Worm (Caenorhabditis elegans) whole organism, young adult: ENCODE measurements around the gene R02F11.9.

Experiments
- B0336.3 ChIP-seq: fragments of 200-800 bp; sonication (Bioruptor generic); IDR thresholded peaks from 2 replicates; pipeline ENCODE4 v1.3.6; 2022; ENCODE audit warnings: missing genetic modification characterization, missing compliant biosample characterization
- aptf-2 ChIP-seq: fragments of 200-800 bp; sonication (Bioruptor generic); conservative IDR thresholded peaks from 2 replicates; pipeline ENCODE4 v1.3.6; 2022; ENCODE audit warnings: missing genetic modification reagents, missing genetic modification characterization, missing compliant biosample characterization
- ceh-40 ChIP-seq: fragments of 200-800 bp; sonication (Bioruptor generic); IDR thresholded peaks from 2 replicates; pipeline ENCODE4 v1.3.6; 2022; ENCODE audit warnings: missing genetic modification characterization, missing compliant biosample characterization
- gei-17 ChIP-seq: fragments of 200-800 bp; sonication (Bioruptor generic); optimal IDR thresholded peaks from 2 replicates; lab custom pipeline; 2018; ENCODE audit warnings: mild to moderate bottlenecking, missing genetic modification characterization, missing compliant biosample characterization
- hlh-26 ChIP-seq: fragments of 200-800 bp; sonication (Bioruptor generic); conservative IDR thresholded peaks from 2 replicates; pipeline ENCODE4 v1.3.6; 2022; ENCODE audit warnings: missing genetic modification reagents, missing genetic modification characterization, missing compliant biosample characterization
- hrde-1 ChIP-seq: sonication (generic microtip); optimal IDR thresholded peaks from 2 replicates; lab custom pipeline; 2016; ENCODE audit warnings: missing genetic modification characterization, mild to moderate bottlenecking, missing compliant biosample characterization, moderate library complexity, missing genotype, missing genetic modification reagents, borderline replicate concordance
- let-526 ChIP-seq: fragments of 200-800 bp; sonication (Bioruptor generic); IDR thresholded peaks from 2 replicates; pipeline ENCODE4 v1.3.6; 2022; ENCODE audit warnings: missing genetic modification reagents, missing genetic modification characterization, missing compliant biosample characterization
- lin-26 ChIP-seq: fragments of 200-800 bp; sonication (Bioruptor generic); IDR thresholded peaks from 2 replicates; pipeline ENCODE4 v1.3.6; 2022; ENCODE audit warnings: missing genetic modification reagents, missing genetic modification characterization, missing compliant biosample characterization
- madf-3 ChIP-seq: fragments of 200-800 bp; sonication (Bioruptor generic); IDR thresholded peaks from 2 replicates; pipeline ENCODE4 v1.3.6; 2022; ENCODE audit warnings: missing genetic modification reagents, missing genetic modification characterization, missing compliant biosample characterization
- madf-6 ChIP-seq: fragments of 200-800 bp; sonication (Bioruptor generic); IDR thresholded peaks from 2 replicates; pipeline ENCODE4 v1.3.6; 2022; ENCODE audit warnings: missing genetic modification reagents, missing genetic modification characterization, missing compliant biosample characterization
- nhr-90 ChIP-seq: sonication (generic microtip); optimal IDR thresholded peaks from 2 replicates; lab custom pipeline; 2016; ENCODE audit warnings: missing genotype, mild to moderate bottlenecking, missing genetic modification characterization, missing compliant biosample characterization
- pbrm-1 ChIP-seq: fragments of 200-800 bp; sonication (Bioruptor generic); IDR thresholded peaks from 2 replicates; pipeline ENCODE4 v1.3.6; 2022; ENCODE audit warnings: missing genetic modification reagents, missing genetic modification characterization, missing compliant biosample characterization
- rec-8 ChIP-seq, 2 experiments: sonication (generic microtip); optimal IDR thresholded peaks; 2 replicates each; lab custom pipeline; 2016; ENCODE audit warnings: mild to moderate bottlenecking in 2 of 2, missing genetic modification characterization in 2 of 2, missing genetic modification reagents in 2 of 2, missing genotype in 2 of 2, missing biosample characterization in 1 of 2, missing compliant biosample characterization in 1 of 2, moderate library complexity in 1 of 2
- tbp1 ChIP-seq: fragments of 200-800 bp; sonication (Bioruptor generic); optimal IDR thresholded peaks from 2 replicates; lab custom pipeline; 2018; ENCODE audit warnings: mild to moderate bottlenecking, missing genetic modification characterization, missing compliant biosample characterization
- zfh-2 ChIP-seq: fragments of 200-800 bp; sonication (Bioruptor generic); conservative IDR thresholded peaks from 2 replicates; pipeline ENCODE4 v1.3.6; 2022; ENCODE audit warnings: missing genetic modification reagents, missing genetic modification characterization, missing compliant biosample characterization
- ztf-22 ChIP-seq: fragments of 200-800 bp; sonication (Bioruptor generic); optimal IDR thresholded peaks from 2 replicates; lab custom pipeline; 2018; ENCODE audit warnings: mild to moderate bottlenecking, missing genetic modification characterization, moderate library complexity, missing compliant biosample characterization

The R02F11.9 gene

DNA sequence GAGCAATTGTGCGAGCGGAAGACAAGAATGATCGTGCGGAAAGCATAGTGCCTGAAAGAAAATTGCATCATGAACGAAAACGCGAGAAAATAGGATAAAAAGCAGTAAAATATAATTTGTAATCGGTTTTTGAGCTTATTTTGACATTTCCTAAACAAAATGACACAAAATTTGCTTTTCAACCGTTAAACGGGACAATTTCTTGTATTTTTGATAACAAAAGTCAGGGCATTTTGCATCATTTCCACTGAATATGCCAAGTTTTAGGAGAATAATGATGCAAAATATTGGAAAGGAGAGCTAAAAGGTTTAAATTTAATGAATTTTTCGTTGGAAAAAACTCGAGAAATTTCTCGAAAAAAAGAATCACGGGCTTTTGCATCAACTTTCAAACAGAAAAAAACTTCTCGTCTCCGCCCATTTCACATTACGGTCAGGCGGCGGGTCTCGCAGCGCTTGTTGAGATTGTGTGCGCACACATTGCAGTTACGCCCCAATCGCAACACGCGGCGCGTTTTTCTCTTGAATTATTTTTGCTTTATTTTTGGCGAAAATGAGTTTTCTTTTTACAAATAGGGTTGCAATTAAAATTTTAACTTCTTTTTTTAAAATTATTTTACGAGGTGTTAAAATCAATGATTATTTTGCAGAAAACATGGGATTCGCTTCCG is 39.6 kb downstream of the R02F11.9 start, which contains the start of the genes hsp-6 and C37H5.5 (continued):
- peak; percentile 85 for TF ChIP-seq pbrm-1
- TF ChIP-seq B0336.3 (GFP tag; lab: Robert Waterston, UW) = peak; percentile 79
- TF ChIP-seq madf-3 (GFP tag; lab: Robert Waterston, UW) = no peak
- no peak for TF ChIP-seq rec-8 (tag; optimal IDR thresholded peaks at IDR 0.05; lab: Kevin White, UChicago)
- TF ChIP-seq ceh-40 (GFP tag; lab: Robert Waterston, UW) = no peak
- 0 out of 2 replicates have a peak, but pooled peaks have one; percentile 52 for TF ChIP-seq let-526 (GFP tag; lab: Robert Waterston, UW)
- no peak for TF ChIP-seq hlh-26 (GFP tag; lab: Robert Waterston, UW)
- no peak for TF ChIP-seq aptf-2
- TF ChIP-seq hrde-1 (tag; lab: Kevin White, UChicago) = no peak
- TF ChIP-seq lin-26 (GFP tag; lab: Robert Waterston, UW) = peak; percentile 64; the same call in 1 of the 2 replicates
- TF ChIP-seq madf-6 (GFP tag; lab: Robert Waterston, UW) = peak; percentile 91
- peak; percentile 67 for TF ChIP-seq tbp1
- no peak for TF ChIP-seq nhr-90
- TF ChIP-seq, all 124 proteins: peak for 52

DNA sequence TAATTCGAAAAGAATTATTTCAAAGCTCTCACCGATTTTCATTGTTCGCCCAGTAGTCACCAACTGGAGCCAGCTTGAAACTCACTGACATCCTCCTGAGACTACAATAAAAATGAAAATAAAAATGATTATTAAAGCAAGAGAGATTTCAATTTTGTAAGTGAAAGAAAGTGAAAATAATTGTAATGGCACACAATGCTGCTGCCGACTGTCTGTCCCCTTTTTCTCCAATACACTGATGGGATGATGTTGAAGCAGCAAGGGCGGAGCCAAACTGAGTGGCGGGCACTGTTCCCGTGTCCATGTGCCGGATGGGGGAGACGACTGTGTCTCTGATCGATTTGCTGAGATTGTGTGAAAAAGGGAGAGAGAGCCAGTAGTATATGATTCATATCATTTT is 47.0 kb downstream of the R02F11.9 start, which contains the start of gene C37H5.14:
Gene C37H5.14, minus strand, starts transcription at position 101 of the 400 bp plus-strand sequence.
- TF ChIP-seq ztf-22 (GFP tag; lab: Kevin White, UChicago) (no peak), gei-17 (no peak), zfh-2 (GFP tag; lab: Robert Waterston, UW) (peak; percentile 54; the same call in 1 of the 2 replicates)
